Worm (Caenorhabditis elegans): ENCODE data around the gene B0198.3.

The B0198.3 gene

DNA sequence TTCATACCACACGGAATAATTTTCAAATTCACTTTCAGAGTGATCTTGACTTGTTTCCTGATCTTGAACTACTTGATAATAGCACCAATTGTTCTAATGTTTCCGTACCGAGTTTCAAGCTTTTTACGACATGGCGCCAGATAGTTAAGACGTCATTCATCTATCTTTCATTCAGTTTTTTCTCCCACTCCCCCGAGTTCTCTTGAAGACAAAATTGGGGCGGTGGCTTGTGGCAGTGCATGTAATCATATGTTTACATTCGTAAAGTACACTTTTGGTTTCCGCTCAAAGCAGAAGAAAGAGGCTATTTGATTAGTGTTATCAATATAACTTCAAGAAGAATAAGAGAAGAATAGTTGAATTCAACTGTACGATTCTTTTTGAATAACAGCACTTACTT is 57.3 kb downstream of the B0198.3 start:
- TF ChIP-seq nhr-6 (tag; optimal IDR thresholded peaks at IDR 0.05), result no peak
- TF ChIP-seq ztf-11 (tag; optimal IDR thresholded peaks at IDR 0.05), result no peak
- no peak for TF ChIP-seq dmd-4 (tag; optimal IDR thresholded peaks at IDR 0.05)
- no peak for TF ChIP-seq unc-55 (GFP tag; optimal IDR thresholded peaks at IDR 0.05)
- TF ChIP-seq aly-2 (tag; optimal IDR thresholded peaks at IDR 0.05), result no peak
- no peak for TF ChIP-seq crh-2 (tag; optimal IDR thresholded peaks at IDR 0.05)
- no peak for TF ChIP-seq nhr-21 (tag; optimal IDR thresholded peaks at IDR 0.05)
- TF ChIP-seq mab-5 (tag; optimal IDR thresholded peaks at IDR 0.05), result no peak
- no peak for TF ChIP-seq elt-1 (tag; optimal IDR thresholded peaks at IDR 0.05)
- no peak for TF ChIP-seq C34F6.9 (tag; optimal IDR thresholded peaks at IDR 0.05)
- no peak for TF ChIP-seq sem-4 (tag; optimal IDR thresholded peaks at IDR 0.05)
- no peak for TF ChIP-seq lsy-2 (tag; optimal IDR thresholded peaks at IDR 0.05)
- no peak for TF ChIP-seq nhr-10 (tag; optimal IDR thresholded peaks at IDR 0.05)

DNA sequence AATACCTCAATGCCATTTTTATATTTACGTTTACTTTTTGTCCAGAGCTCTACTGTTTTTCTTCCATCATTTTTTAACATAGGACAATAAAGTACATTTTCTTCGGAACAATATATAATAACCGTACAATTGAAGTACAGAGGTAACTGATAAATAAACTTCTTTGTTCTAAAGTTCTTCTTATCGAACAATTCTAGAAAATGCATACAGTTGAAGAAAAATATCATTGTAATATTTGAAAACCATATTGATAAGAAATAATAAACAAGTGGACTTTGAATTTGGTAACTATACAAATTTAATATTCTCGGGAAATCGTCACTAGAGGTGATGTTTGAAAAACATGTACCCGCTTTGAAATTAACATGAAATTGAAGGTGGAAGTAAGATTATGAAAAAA is 60.3 kb downstream of the B0198.3 start:
- TF ChIP-seq skn-1 (tag; optimal IDR thresholded peaks at IDR 0.05) (no peak), sma-9 (GFP tag; optimal IDR thresholded peaks at IDR 0.05) (no peak), sma-9 (tag; optimal IDR thresholded peaks at IDR 0.05) (no peak), nhr-21 (tag; optimal IDR thresholded peaks at IDR 0.05) (no peak), nhr-129 (tag; optimal IDR thresholded peaks at IDR 0.05) (no peak), ZK546.5 (tag; optimal IDR thresholded peaks at IDR 0.05) (no peak), nhr-237 (tag; optimal IDR thresholded peaks at IDR 0.05) (no peak), ceh-16 (tag; optimal IDR thresholded peaks at IDR 0.05) (no peak), sma-3 (GFP tag; optimal IDR thresholded peaks at IDR 0.05) (no peak), nhr-10 (tag; optimal IDR thresholded peaks at IDR 0.05) (no peak), F13H6.1 (tag; optimal IDR thresholded peaks at IDR 0.05) (no peak), R02D3.7 (tag; optimal IDR thresholded peaks at IDR 0.05) (no peak), unc-55 (GFP tag; optimal IDR thresholded peaks at IDR 0.05) (no peak), lin-11 (tag; optimal IDR thresholded peaks at IDR 0.05) (no peak), lin-13 (GFP tag; optimal IDR thresholded peaks at IDR 0.05) (no peak), gmeb-1 (tag; optimal IDR thresholded peaks at IDR 0.05) (no peak), Y55F3AM.14 (GFP tag; optimal IDR thresholded peaks at IDR 0.05) (no peak), alr-1 (tag; optimal IDR thresholded peaks at IDR 0.05) (no peak), elt-1 (tag; optimal IDR thresholded peaks at IDR 0.05) (no peak)

DNA sequence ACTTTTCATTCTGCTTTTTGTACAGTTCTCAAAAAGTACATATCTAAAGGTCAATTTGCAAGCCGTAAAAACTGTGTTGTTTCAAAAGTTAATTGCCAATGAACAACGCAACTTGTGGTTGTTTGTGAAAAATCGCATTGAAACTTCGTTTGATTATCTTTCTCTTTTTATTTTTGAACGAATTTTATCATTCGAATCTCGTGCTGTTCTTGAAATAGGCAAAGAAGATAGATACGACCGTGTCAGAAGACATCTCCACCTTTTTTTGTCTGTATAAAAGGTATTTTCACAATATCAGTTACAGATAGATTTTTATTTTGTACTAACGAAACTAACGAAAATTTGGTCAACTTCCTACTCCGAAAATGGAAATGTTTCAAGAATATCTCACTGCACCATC is 62.4 kb downstream of the B0198.3 start, which contains the start of gene C49F5.7:
TSS of gene C49F5.7 (plus strand) at position 301 of the 400 bp plus-strand sequence.
- TF ChIP-seq nhr-23 (tag; optimal IDR thresholded peaks at IDR 0.05) (no peak), crh-2 (tag; optimal IDR thresholded peaks at IDR 0.05) (peak; percentile 14)

DNA sequence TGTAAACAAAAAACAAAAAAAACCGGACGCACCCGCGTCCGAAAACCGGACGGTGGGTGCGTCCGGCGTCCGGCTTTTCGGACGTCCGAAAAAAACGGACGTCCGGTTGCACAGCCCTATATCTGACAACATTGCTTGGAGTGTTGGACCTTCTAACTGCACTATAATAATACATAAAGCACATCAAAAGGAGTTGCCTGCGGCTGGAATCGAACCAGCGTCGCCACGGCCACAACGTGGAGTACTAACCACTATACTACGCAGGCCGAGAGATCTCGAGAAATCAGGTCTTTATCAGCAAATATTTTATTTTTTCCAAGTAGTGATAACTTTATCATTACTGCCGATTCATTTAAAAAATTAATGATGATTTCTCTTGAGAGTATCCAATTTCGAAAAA is 63.5 kb downstream of the B0198.3 start:
- TF ChIP-seq sma-3 (GFP tag; optimal IDR thresholded peaks at IDR 0.05), result peak; percentile 24
- no peak for TF ChIP-seq nhr-25 (tag; optimal IDR thresholded peaks at IDR 0.05)

DNA sequence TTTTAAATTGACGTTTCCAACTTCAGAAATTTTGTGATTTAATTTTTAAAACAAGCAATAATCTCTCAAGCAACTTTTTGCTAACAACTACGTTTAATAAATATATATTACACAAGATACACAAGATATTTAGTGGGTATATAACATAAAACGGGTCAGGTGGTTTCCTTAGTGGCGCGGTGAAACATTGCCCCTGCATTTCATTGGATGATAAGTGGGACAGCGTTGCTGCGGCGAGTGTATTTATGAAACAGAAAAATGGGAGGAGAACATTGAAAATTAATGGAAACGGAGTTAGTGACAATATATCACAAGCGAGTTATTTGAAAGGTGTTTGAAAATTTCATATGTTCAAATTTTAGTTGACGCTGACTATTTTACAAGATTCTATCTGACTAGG is 64.1 kb downstream of the B0198.3 start:
- no peak for TF ChIP-seq nhr-12 (tag; optimal IDR thresholded peaks at IDR 0.05)
- TF ChIP-seq mdl-1 (tag; optimal IDR thresholded peaks at IDR 0.05), result no peak
- TF ChIP-seq nhr-10 (tag; optimal IDR thresholded peaks at IDR 0.05), result no peak
- TF ChIP-seq ZK546.5 (tag; optimal IDR thresholded peaks at IDR 0.05), result no peak
- TF ChIP-seq unc-62 (GFP tag; optimal IDR thresholded peaks at IDR 0.05), result no peak
- TF ChIP-seq sma-9 (GFP tag; optimal IDR thresholded peaks at IDR 0.05), result no peak
- TF ChIP-seq sma-9 (tag; optimal IDR thresholded peaks at IDR 0.05), result no peak
- TF ChIP-seq egl-27 (tag; optimal IDR thresholded peaks at IDR 0.05), result no peak
- no peak for TF ChIP-seq nhr-6 (tag; optimal IDR thresholded peaks at IDR 0.05)
- TF ChIP-seq mab-5 (tag; optimal IDR thresholded peaks at IDR 0.05), result no peak
- TF ChIP-seq R02D3.7 (tag; optimal IDR thresholded peaks at IDR 0.05), result no peak
- TF ChIP-seq elt-3 (tag; optimal IDR thresholded peaks at IDR 0.05), result no peak
- TF ChIP-seq lin-11 (tag; optimal IDR thresholded peaks at IDR 0.05), result no peak
- no peak for TF ChIP-seq nhr-11 (tag; optimal IDR thresholded peaks at IDR 0.05)
- no peak for TF ChIP-seq unc-39 (tag; optimal IDR thresholded peaks at IDR 0.05)
